Worm (Caenorhabditis elegans): ENCODE measurements around the gene Y57A10C.11.

Y57A10C.11 gene

DNA sequence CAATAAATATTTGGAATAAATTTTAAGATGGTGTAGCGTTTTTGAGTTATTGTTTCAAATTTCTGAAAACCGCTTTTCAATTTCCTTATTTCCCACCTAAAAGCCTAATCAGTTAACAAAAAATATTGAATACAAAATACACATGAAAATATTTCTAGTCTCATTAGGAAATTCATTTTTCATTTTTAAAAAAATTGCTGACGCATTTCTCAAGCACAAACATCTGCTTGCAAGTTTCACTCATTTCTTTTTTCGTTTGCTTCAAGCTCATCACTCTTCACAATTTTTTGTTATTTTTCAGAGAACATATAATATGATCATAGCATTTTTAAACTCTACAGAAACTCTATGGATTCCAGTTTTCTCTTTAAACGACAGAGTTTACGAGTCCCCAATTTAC, 26.7 kb downstream of the Y57A10C.11 start, which contains the start of gene sre-41:
Gene sre-41 (plus strand): TSS at position 301 of the 400 bp plus-strand sequence.
- TF ChIP-seq fos-1 (tag; optimal IDR thresholded peaks at IDR 0.05) (no peak), snpc-1.2 (GFP tag; IDR thresholded peaks at IDR 0.05) (no peak), lsy-2 (tag; optimal IDR thresholded peaks at IDR 0.05) (no peak), ama-1 (optimal IDR thresholded peaks at IDR 0.05) (no peak), dmd-6 (GFP tag; IDR thresholded peaks at IDR 0.05) (no peak), nhr-41 (GFP tag; IDR thresholded peaks at IDR 0.05) (no peak), F49E8.2 (tag; optimal IDR thresholded peaks at IDR 0.05; ENCODE audit: borderline replicate concordance) (no peak), aly-2 (tag; optimal IDR thresholded peaks at IDR 0.05) (no peak), vab-7 (GFP tag; IDR thresholded peaks at IDR 0.05) (no peak), spr-3 (GFP tag; optimal IDR thresholded peaks at IDR 0.05) (no peak), nhr-111 (GFP tag; optimal IDR thresholded peaks at IDR 0.05) (no peak), lin-1 (GFP tag; IDR thresholded peaks at IDR 0.05) (no peak), set-16 (GFP tag; IDR thresholded peaks at IDR 0.05) (no peak), mes-2 (tag; optimal IDR thresholded peaks at IDR 0.05; ENCODE audit: poor library complexity, severe bottlenecking) (no peak), daf-12 (tag; optimal IDR thresholded peaks at IDR 0.05) (no peak), daf-8 (GFP tag; IDR thresholded peaks at IDR 0.05) (no peak)

DNA sequence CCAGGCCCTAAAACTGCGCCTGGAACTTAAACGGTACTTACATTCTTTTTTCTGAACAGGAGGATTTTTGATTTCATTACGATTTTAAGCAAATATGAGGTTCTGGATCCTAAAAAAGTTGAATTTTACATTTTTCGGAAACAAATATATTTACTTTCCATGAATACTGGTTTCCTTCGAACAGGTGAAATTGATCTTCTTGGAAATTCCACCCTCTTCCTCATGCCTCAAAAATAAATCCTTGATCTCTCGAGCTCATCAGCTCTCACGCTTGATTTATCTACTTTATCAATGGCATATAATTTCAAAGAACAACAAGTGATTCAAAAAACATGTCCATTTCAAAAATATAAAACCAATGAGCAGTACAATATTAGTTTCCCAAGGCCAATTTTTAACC, 27.2 kb downstream of the Y57A10C.11 start:
- TF ChIP-seq ZK546.5 (tag; optimal IDR thresholded peaks at IDR 0.05) (no peak), nhr-102 (tag; optimal IDR thresholded peaks at IDR 0.05) (no peak), nhr-6 (tag; optimal IDR thresholded peaks at IDR 0.05) (no peak), aha-1 (tag) (no peak), ceh-44 (GFP tag; IDR thresholded peaks at IDR 0.05) (no peak), T20F7.1 (GFP tag; optimal IDR thresholded peaks at IDR 0.05) (no peak), daf-19 (GFP tag; conservative IDR thresholded peaks at IDR 0.05) (no peak), nhr-76 (tag; optimal IDR thresholded peaks at IDR 0.05) (no peak), unc-62 (GFP tag; optimal IDR thresholded peaks at IDR 0.05 in 1 of 2) (no peak), unc-62 (tag; optimal IDR thresholded peaks at IDR 0.05) (no peak), F26F4.8 (GFP tag; conservative IDR thresholded peaks at IDR 0.05) (no peak), nhr-111 (GFP tag; optimal IDR thresholded peaks at IDR 0.05) (no peak), F49E8.2 (tag; optimal IDR thresholded peaks at IDR 0.05; ENCODE audit: borderline replicate concordance) (no peak), nhr-11 (tag; optimal IDR thresholded peaks at IDR 0.05) (no peak), tra-1 (GFP tag; IDR thresholded peaks at IDR 0.05) (no peak), dmd-8 (GFP tag; IDR thresholded peaks at IDR 0.05) (no peak)

DNA sequence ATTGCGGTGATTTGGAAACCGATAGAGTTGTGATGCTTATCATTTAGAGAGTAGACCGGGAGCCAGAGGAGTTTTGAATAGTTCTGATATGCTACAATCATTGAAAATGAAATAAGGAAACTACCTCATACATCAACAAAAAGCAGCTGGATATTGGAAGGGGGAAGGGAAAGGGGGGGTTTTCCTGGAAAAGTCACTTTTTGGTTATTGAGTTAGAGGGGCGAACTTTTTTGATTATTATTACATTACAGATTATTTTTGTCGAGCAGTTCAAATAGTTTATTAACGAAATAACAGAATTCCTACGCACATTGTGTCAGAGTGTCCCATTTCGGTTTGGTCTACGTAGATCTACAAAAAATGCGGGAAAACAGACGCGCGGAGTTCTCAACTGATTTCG, 27.9 kb downstream of the Y57A10C.11 start, which contains the start of gene sre-42:
Gene sre-42 (minus strand): TSS at position 101 of the 400 bp plus-strand sequence.
- TF ChIP-seq aha-1 (tag) (peak; percentile 18), ztf-7 (tag; optimal IDR thresholded peaks at IDR 0.05) (no peak)

DNA sequence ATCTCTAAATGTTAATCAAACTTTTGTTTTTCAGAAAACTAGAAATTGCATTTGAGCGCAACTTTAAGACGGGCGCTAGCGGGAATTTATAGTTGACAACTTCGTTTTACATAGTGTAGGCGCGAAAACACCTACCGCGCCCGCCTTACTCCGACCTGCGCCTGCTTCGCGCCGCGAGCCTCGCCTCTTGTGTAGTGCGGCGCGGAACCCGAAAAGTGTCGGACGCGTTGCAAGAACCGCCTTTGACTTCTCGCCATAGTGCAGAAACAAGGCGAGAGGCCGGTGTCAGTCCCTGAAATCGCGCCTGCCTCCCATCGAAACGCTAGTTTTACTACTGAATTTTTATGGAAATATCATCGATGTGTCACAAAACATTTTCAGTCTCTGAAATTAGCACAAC, 28.9 kb downstream of the Y57A10C.11 start:
- TF ChIP-seq hmg-1.1 (GFP tag; IDR thresholded peaks at IDR 0.05), result no peak
- TF ChIP-seq madf-5 (GFP tag; IDR thresholded peaks at IDR 0.05), result no peak
- no peak for TF ChIP-seq nhr-76 (tag; optimal IDR thresholded peaks at IDR 0.05)
- TF ChIP-seq mxl-3 (GFP tag; optimal IDR thresholded peaks at IDR 0.05), result no peak
- no peak for TF ChIP-seq mdl-1 (tag; optimal IDR thresholded peaks at IDR 0.05)
- no peak for TF ChIP-seq ceh-62 (tag; optimal IDR thresholded peaks at IDR 0.05)
- TF ChIP-seq nhr-6 (tag; optimal IDR thresholded peaks at IDR 0.05), result no peak
- no peak for TF ChIP-seq nhr-237 (tag; optimal IDR thresholded peaks at IDR 0.05)
- TF ChIP-seq snpc-4 (tag; optimal IDR thresholded peaks at IDR 0.05), result no peak
- TF ChIP-seq set-16 (GFP tag; IDR thresholded peaks at IDR 0.05), result peak; percentile 82
- TF ChIP-seq egl-43 (GFP tag; IDR thresholded peaks at IDR 0.05), result 0 out of 2 replicates have a peak, but pooled peaks have one; percentile 35
- peak; percentile 61 for TF ChIP-seq aha-1 (tag)
- no peak for TF ChIP-seq attf-4 (tag; optimal IDR thresholded peaks at IDR 0.05)
- no peak for TF ChIP-seq tra-1 (GFP tag; IDR thresholded peaks at IDR 0.05)
- TF ChIP-seq ceh-44 (GFP tag; IDR thresholded peaks at IDR 0.05), result no peak
